Worm (Caenorhabditis elegans): ENCODE data around the gene srh-98.
A peak's percentile ranks its signal among the peaks of the same experiment; 100 is the strongest.

The srh-98 gene

DNA sequence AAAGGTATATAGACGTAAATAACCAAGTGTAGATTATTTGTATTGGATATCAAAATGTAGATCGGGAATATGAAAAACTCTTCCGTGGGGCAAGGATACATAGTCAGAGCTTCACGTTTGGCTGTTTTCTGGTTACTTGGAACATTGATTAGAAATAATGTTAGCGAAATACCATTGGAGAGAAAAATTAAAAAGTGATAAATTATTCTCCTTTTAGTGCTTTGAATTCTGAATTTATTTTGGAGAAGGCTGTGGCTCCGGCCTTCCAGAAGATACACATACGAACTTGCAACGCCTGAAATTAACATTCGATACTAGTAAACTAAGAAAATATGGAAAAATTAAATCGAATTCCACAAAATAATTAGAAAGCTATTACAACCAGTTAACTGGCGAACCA, at the start of gene srh-98:
srh-98 (minus strand) TSS at position 101 of the 400 bp plus-strand sequence.
- TF ChIP-seq hlh-17 (GFP tag; optimal IDR thresholded peaks at IDR 0.05; ENCODE audit: borderline replicate concordance) (no peak), lir-3 (tag; optimal IDR thresholded peaks at IDR 0.05; ENCODE audit: poor library complexity) (no peak), nhr-11 (tag; optimal IDR thresholded peaks at IDR 0.05) (no peak)

DNA sequence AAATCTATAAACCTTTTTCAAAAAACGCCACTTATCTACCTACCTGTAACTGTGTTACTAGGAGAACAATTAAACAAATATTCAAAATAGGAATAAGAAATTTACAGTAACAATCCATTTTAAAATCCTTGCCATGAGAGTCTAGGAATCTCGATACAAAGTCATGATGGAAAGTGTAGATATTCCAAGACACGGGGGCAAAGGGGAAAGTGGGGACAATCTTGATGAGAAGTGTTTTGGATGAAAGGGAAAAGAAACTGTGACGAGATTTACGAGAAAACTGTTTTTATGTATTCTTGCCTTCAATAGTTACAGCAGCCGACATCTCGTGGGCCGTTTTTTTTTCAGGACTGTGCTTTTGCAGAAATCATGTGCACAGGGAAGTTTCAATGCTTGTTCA, 46.6 kb upstream of the srh-98 start, which contains the start of gene F28G4.2:
F28G4.2 (minus strand) TSS at position 175 of the 400 bp plus-strand sequence.
- no peak for TF ChIP-seq hlh-17 (GFP tag; optimal IDR thresholded peaks at IDR 0.05; ENCODE audit: borderline replicate concordance)
- peak; percentile 78 for TF ChIP-seq blmp-1 (tag; optimal IDR thresholded peaks at IDR 0.05)

- peak; percentile 95 for TF ChIP-seq elt-2 (tag; optimal IDR thresholded peaks at IDR 0.05)
- peak; percentile 59 for TF ChIP-seq nhr-20 (tag; optimal IDR thresholded peaks at IDR 0.05)
- TF ChIP-seq lin-35 (GFP tag; optimal IDR thresholded peaks at IDR 0.05), result peak in 1 of 2 experiments; percentile 34
- no peak for TF ChIP-seq mef-2 (tag; optimal IDR thresholded peaks at IDR 0.05)
- TF ChIP-seq nhr-90 (tag; optimal IDR thresholded peaks at IDR 0.05; ENCODE audit: poor library complexity), result peak; percentile 38
These were observed 42.4 kb upstream of the srh-98 start, which contains the start of gene cyp-37B1 for ce11 chrV:16277918-16278317. TSS of gene cyp-37B1 (plus strand) at chrV:16278116.

ce11 chrV:16275347-16275746, 39.8 kb upstream of the srh-98 start, which contains the start of gene pacl-1:
TSS of gene pacl-1 (minus strand) at chrV:16275447.
- TF ChIP-seq nhr-76 (tag; optimal IDR thresholded peaks at IDR 0.05) (no peak), mab-9 (GFP tag; IDR thresholded peaks at IDR 0.05) (no peak)

DNA sequence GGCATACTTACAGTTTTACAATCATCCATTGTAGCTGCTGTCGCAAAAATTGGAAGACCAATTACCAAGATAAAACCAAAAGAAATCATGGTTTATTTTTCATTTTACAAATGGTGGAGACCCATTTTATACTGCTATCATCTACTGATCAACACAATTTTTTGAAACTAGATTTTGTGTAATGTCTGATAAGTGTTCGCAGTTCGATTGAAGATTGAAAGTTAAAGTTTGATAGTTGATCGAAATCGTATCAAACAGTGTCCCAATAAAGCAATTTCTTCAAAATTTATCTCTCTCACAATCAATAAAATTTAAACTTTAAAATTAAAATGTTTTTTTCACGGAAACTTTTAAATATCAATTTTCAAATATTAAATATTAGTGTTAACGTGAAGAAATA, 35.6 kb upstream of the srh-98 start, which contains the start of gene T13F3.6:
T13F3.6 (minus strand) TSS at position 101 of the 400 bp plus-strand sequence.
- TF ChIP-seq zip-4 (GFP tag; optimal IDR thresholded peaks at IDR 0.05) (no peak), snpc-4 (tag; optimal IDR thresholded peaks at IDR 0.05) (no peak), mdl-1 (tag; optimal IDR thresholded peaks at IDR 0.05) (no peak), nhr-28 (tag; optimal IDR thresholded peaks at IDR 0.05) (no peak), nhr-12 (tag; optimal IDR thresholded peaks at IDR 0.05) (no peak)

ce11 chrV:16269556-16269955, 34.0 kb upstream of the srh-98 start, which contains the start of the genes fbxa-2 and T13F3.8:
TSS of gene fbxa-2 (minus strand) at chrV:16269656.
TSS of gene T13F3.8 (plus strand) at chrV:16269800.
- TF ChIP-seq isw-1 (GFP tag; IDR thresholded peaks at IDR 0.05) (no peak), efl-3 (GFP tag; optimal IDR thresholded peaks at IDR 0.05) (no peak), lin-15B (tag; optimal IDR thresholded peaks at IDR 0.05) (no peak), ceh-88 (GFP tag; IDR thresholded peaks at IDR 0.05) (no peak), ama-1 (optimal IDR thresholded peaks at IDR 0.05) (no peak), vab-15 (tag; optimal IDR thresholded peaks at IDR 0.05) (no peak), elt-2 (tag; optimal IDR thresholded peaks at IDR 0.05) (no peak), nhr-85 (tag) (no peak), sup-37 (GFP tag; optimal IDR thresholded peaks at IDR 0.05) (no peak), C16A3.4 (tag; optimal IDR thresholded peaks at IDR 0.05) (no peak)

DNA sequence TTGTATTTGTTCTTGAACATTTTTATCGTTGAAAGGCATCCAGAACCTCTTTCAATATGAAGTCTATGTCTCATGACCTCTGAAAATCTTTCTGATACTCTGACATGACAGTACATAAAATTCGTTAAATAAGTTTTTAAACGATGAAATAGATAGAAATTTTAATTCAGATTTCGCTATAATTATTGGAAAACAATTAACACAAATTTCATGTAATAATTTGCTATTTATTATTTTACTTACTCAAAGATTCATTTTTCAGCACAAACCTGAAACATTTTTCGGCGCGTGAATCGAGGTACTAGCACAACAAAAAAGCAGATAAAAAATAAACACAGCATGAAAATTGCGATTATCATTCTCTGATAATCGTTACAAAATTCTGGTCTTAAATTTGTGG, 31.0 kb upstream of the srh-98 start, which contains the start of gene T13F3.4:
T13F3.4 (minus strand) TSS at position 101 of the 400 bp plus-strand sequence.
- TF ChIP-seq lin-13 (GFP tag; optimal IDR thresholded peaks at IDR 0.05) (no peak), mdl-1 (tag; optimal IDR thresholded peaks at IDR 0.05) (no peak), egl-13 (tag; optimal IDR thresholded peaks at IDR 0.05) (no peak), C04F5.9 (tag; optimal IDR thresholded peaks at IDR 0.05) (no peak), nhr-19 (GFP tag; conservative IDR thresholded peaks at IDR 0.05) (no peak), ztf-4 (tag; optimal IDR thresholded peaks at IDR 0.05) (no peak), fkh-10 (GFP tag; optimal IDR thresholded peaks at IDR 0.05) (no peak), nhr-47 (tag; optimal IDR thresholded peaks at IDR 0.05) (no peak), fkh-4 (tag; optimal IDR thresholded peaks at IDR 0.05; ENCODE audit: borderline replicate concordance) (no peak)

Measured in whole organism, L1 larva.